Fruit fly (Drosophila melanogaster): Measurements from ENCODE around the gene CG12692.

dm6 chrX:4262661-4263060 lies 39.5 kb downstream of the CG12692 start:
- TF ChIP-seq Sin3A (optimal IDR thresholded peaks at IDR 0.05) (no peak), h (optimal IDR thresholded peaks at IDR 0.05) (no peak)

Measured in Kc167 (cell line).